Fruit fly (Drosophila melanogaster): ENCODE measurements around the gene Ccdc39.

Gene Ccdc39

DNA sequence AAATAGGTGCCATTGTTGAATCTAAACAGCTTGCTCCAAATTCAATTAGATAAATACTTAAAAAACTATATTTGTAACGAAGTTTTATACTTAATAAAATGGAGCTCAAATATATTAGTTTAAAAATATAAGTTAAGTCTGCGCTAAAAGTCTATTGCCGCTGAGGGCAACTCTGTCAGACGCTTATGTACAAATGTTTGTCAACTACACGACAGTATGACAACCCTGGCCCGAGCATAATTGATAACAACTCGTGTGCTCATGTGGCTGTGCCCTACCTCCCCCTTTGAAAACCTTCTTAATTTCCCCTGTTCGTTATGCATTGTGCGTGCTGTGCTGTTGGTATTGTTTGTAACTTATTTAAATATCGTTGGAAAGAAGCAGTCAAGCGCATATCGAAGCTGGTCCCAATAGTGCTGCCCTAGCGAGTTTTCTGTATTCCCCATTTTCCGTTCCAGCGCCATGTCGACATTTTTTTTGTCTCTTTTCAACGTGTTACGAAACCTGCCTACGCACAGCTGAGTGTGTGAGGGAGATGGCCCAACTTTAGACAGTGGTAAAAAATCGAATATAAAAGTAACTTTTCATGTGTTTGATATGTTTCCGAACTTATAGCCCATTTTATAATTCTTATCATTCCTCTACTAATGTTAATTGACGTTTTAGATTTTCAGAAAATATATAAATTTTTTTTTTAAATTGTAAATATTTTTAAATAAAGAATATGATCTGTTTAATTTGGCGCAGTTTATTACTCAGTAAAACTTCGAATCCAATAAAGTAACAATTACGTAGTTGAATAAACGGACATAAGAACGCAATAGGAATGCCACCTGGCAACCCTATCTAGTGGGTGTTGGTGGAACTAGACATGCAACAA is 20.5 kb upstream of the Ccdc39 start (continued):
- peak; percentile 11 for TF ChIP-seq CG8281 (tag; optimal IDR thresholded peaks at IDR 0.05)
- peak; percentile 54 for TF ChIP-seq trem (tag; optimal IDR thresholded peaks at IDR 0.05)
- TF ChIP-seq CG9437 (GFP tag; optimal IDR thresholded peaks at IDR 0.05), result peak; percentile 78
- TF ChIP-seq dmrt11E (tag; optimal IDR thresholded peaks at IDR 0.05), result peak; percentile 74
- TF ChIP-seq Fer1 (GFP tag; optimal IDR thresholded peaks at IDR 0.05), result peak; percentile 68
- no peak; the same call in 1 of the 2 replicates for TF ChIP-seq al (GFP tag; IDR thresholded peaks at IDR 0.05)
- TF ChIP-seq Doc2 (GFP tag; IDR thresholded peaks at IDR 0.05), result no peak
- TF ChIP-seq CG1602 (GFP tag; optimal IDR thresholded peaks at IDR 0.05), result peak; percentile 60
- peak; percentile 4 for TF ChIP-seq stwl (tag; optimal IDR thresholded peaks at IDR 0.05)
- TF ChIP-seq bigmax (GFP tag; optimal IDR thresholded peaks at IDR 0.05), result no peak
- no peak for TF ChIP-seq onecut (GFP tag; IDR thresholded peaks at IDR 0.05)
- peak; percentile 15 for TF ChIP-seq gcm2 (GFP tag; optimal IDR thresholded peaks at IDR 0.05)
- TF ChIP-seq Fer2 (tag; optimal IDR thresholded peaks at IDR 0.05), result peak; percentile 46
- TF ChIP-seq bowl (GFP tag; IDR thresholded peaks at IDR 0.05), result no peak
- TF ChIP-seq odd (GFP tag; optimal IDR thresholded peaks at IDR 0.05), result peak; percentile 64
- TF ChIP-seq CG16815 (GFP tag; optimal IDR thresholded peaks at IDR 0.05), result peak; percentile 43
- peak; percentile 84 for TF ChIP-seq CG11504 (tag; optimal IDR thresholded peaks at IDR 0.05)
- peak; percentile 43 for TF ChIP-seq scrt (GFP tag; optimal IDR thresholded peaks at IDR 0.05)
- TF ChIP-seq da (GFP tag; optimal IDR thresholded peaks at IDR 0.05), result no peak
- peak; percentile 71 for TF ChIP-seq sens (GFP tag)
- TF ChIP-seq Sry-δ (GFP tag; optimal IDR thresholded peaks at IDR 0.05), result peak; percentile 36
- no peak for TF ChIP-seq CG8478 (optimal IDR thresholded peaks at IDR 0.05)
- peak; percentile 18 for TF ChIP-seq CG2120 (GFP tag; optimal IDR thresholded peaks at IDR 0.05)
- TF ChIP-seq nmo (GFP tag; optimal IDR thresholded peaks at IDR 0.05), result peak; percentile 81
- peak; percentile 39 for TF ChIP-seq Deaf1 (tag; optimal IDR thresholded peaks at IDR 0.05)
- peak; percentile 69 for TF ChIP-seq HHEX (GFP tag; optimal IDR thresholded peaks at IDR 0.05)
- TF ChIP-seq CG11093 (GFP tag; IDR thresholded peaks at IDR 0.05), result peak; percentile 40; the same call in 1 of the 3 replicates
- TF ChIP-seq Fer3 (tag; optimal IDR thresholded peaks at IDR 0.05), result peak; percentile 65
- peak; percentile 87 for TF ChIP-seq CG13424 (tag; optimal IDR thresholded peaks at IDR 0.05)
- peak; percentile 76 for TF ChIP-seq crol (GFP tag; IDR thresholded peaks at IDR 0.05)
- peak; percentile 70 for TF ChIP-seq CG10321 (GFP tag; IDR thresholded peaks at IDR 0.05)
- peak; percentile 44 for TF ChIP-seq Asciz (GFP tag; optimal IDR thresholded peaks at IDR 0.05)
- TF ChIP-seq dm (GFP tag; optimal IDR thresholded peaks at IDR 0.05), result peak; percentile 14
- peak; percentile 42 for TF ChIP-seq CG17328 (GFP tag; IDR thresholded peaks at IDR 0.05)
- TF ChIP-seq CG16779 (GFP tag; IDR thresholded peaks at IDR 0.05), result no peak
- peak; percentile 22 for TF ChIP-seq oc (tag; optimal IDR thresholded peaks at IDR 0.05)
- TF ChIP-seq vvl (GFP tag; IDR thresholded peaks at IDR 0.05), result peak; percentile 57
- TF ChIP-seq CG7357 (GFP tag; IDR thresholded peaks at IDR 0.05), result peak; percentile 53; the same call in 1 of the 3 replicates
- TF ChIP-seq HLHmδ (GFP tag; optimal IDR thresholded peaks at IDR 0.05), result no peak
- TF ChIP-seq CG13775 (GFP tag; optimal IDR thresholded peaks at IDR 0.05), result peak; percentile 32
- TF ChIP-seq slbo (GFP tag; IDR thresholded peaks at IDR 0.05), result peak; percentile 68
- no peak for TF ChIP-seq ro (GFP tag; IDR thresholded peaks at IDR 0.05)
- TF ChIP-seq CG17912 (GFP tag; optimal IDR thresholded peaks at IDR 0.05), result no peak
- peak; percentile 55 for TF ChIP-seq Hr3 (GFP tag; optimal IDR thresholded peaks at IDR 0.05)
- peak; percentile 78 for TF ChIP-seq CG17829 (tag; optimal IDR thresholded peaks at IDR 0.05)
- TF ChIP-seq org-1 (GFP tag; optimal IDR thresholded peaks at IDR 0.05), result peak; percentile 40
- TF ChIP-seq CG6254 (GFP tag; optimal IDR thresholded peaks at IDR 0.05), result peak; percentile 61
- TF ChIP-seq toy (GFP tag; IDR thresholded peaks at IDR 0.05), result no peak
- TF ChIP-seq CG11085 (GFP tag; IDR thresholded peaks at IDR 0.05), result peak; percentile 40; the same call in 1 of the 2 replicates
- peak; percentile 71 for TF ChIP-seq CG8924 (tag; optimal IDR thresholded peaks at IDR 0.05)
